Fruit fly (Drosophila melanogaster): ENCODE measurements around the gene RanBP3.

DNA sequence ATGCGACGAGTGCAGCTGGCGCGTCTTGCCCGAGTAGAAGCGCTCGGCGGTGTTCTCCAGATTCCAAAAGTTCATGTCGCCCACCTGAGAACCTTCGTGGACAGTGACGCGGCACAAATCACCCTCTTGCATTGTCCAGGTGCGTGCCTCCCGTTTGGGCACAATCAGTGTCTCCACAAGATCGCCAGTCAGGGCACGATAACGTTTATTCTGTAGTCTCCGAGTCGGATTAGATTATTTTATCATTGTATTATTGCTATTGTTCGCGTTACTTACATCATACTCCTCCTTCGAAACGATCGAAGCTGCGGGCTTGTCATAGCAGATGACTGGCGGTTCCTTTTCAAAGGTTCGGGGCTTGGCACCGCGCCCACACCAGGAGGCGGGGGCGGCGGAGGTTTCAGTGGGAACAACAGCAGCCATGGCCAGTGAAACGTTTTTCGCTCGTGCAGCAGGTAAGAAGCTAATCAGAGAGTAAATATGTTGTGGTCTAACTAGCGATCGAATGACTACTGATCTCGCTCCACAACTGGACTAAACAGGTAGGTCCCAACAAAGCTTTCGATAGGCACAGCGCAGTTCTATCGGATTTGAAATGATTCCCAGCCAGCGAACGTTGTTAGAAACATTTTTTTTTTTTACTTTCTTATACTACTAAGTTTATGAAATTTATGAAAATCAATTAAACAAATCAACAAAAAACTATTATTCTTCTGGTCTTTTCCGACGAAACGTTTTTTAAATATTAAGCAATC, 21.2 kb upstream of the RanBP3 start, which contains the start of gene CG10208:
- no peak for TF ChIP-seq CG12605 (GFP tag; IDR thresholded peaks at IDR 0.05)
- TF ChIP-seq CG17806 (tag; optimal IDR thresholded peaks at IDR 0.05), result no peak
- no peak for TF ChIP-seq Pif1B (GFP tag; optimal IDR thresholded peaks at IDR 0.05)
- no peak for TF ChIP-seq CG14655 (GFP tag; optimal IDR thresholded peaks at IDR 0.05)
- no peak for TF ChIP-seq Snoo (tag; optimal IDR thresholded peaks at IDR 0.05)
- TF ChIP-seq CG34367 (tag; optimal IDR thresholded peaks at IDR 0.05), result no peak
- TF ChIP-seq EcR (GFP tag; optimal IDR thresholded peaks at IDR 0.05), result no peak
- no peak for TF ChIP-seq CG13204 (GFP tag; optimal IDR thresholded peaks at IDR 0.05)

Measured in whole organism, pupa.